Fruit fly (Drosophila melanogaster): ENCODE data around the gene CG31687.

DNA sequence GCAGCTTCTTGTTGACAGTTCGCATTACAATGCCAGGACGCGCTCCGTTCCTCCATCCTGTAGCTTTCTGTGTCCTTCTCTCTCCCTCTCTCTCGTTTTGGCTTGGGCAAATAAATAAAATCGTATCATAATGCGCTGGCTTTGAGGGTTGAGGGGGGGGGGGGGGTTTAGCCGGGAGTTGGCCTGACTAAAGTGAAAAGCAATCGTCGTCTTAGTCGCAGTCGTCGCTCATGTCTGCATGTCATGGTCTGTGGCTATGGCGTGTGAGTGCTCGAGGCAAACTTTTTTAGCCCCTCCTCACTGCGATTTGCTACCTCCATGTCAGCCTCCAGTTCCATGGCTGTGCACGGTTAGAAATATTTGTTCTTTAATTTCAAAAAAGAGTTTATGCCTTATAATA, 15.2 kb upstream of the CG31687 start:
- TF ChIP-seq Hr96 (GFP tag; optimal IDR thresholded peaks at IDR 0.05) (no peak), CG7045 (GFP tag; optimal IDR thresholded peaks at IDR 0.05) (no peak), CG14711 (tag; optimal IDR thresholded peaks at IDR 0.05) (no peak), CG5204 (GFP tag; optimal IDR thresholded peaks at IDR 0.05) (no peak), pad (GFP tag; optimal IDR thresholded peaks at IDR 0.05) (no peak), CG12768 (GFP tag; optimal IDR thresholded peaks at IDR 0.05) (no peak), ovo (GFP tag; optimal IDR thresholded peaks at IDR 0.05) (no peak), CG11617 (GFP tag; optimal IDR thresholded peaks at IDR 0.05) (no peak), toe (GFP tag; optimal IDR thresholded peaks at IDR 0.05) (no peak), Mnt (GFP tag; optimal IDR thresholded peaks at IDR 0.05) (no peak), kay (GFP tag; ENCODE audit: borderline replicate concordance) (no peak), cnc (optimal IDR thresholded peaks at IDR 0.05) (no peak), CG7101 (tag; optimal IDR thresholded peaks at IDR 0.05) (no peak)
